Worm (Caenorhabditis elegans) whole organism, midembryonic: ENCODE measurements around the gene C50F7.6.
A peak's percentile ranks its signal among the peaks of the same experiment; 100 is the strongest.

Experiments
- T22C8.4 ChIP-seq: fragments of 200-800 bp; sonication (Bioruptor generic); IDR thresholded peaks from 2 replicates; pipeline ENCODE4 v1.3.6; 2022; ENCODE audit warnings: missing genetic modification characterization, missing compliant biosample characterization
- cog-1 ChIP-seq: sonication (generic microtip); optimal IDR thresholded peaks from 2 replicates; lab custom pipeline; 2016; ENCODE audit warnings: missing genetic modification characterization, missing compliant biosample characterization
- flt-1 ChIP-seq: fragments of 200-800 bp; sonication (Bioruptor generic); IDR thresholded peaks from 2 replicates; pipeline ENCODE4 v1.3.6; 2022; ENCODE audit warnings: missing genetic modification characterization, missing compliant biosample characterization
- klf-2 ChIP-seq: fragments of 200-800 bp; sonication (Bioruptor generic); conservative IDR thresholded peaks from 2 replicates; pipeline ENCODE4 v1.3.6; 2022; ENCODE audit warnings: missing genetic modification reagents, missing genetic modification characterization, missing compliant biosample characterization
- med-1 ChIP-seq: sonication (generic microtip); optimal IDR thresholded peaks from 2 replicates; lab custom pipeline; 2017; ENCODE audit warnings: missing genetic modification characterization, mild to moderate bottlenecking, missing compliant biosample characterization, antibody characterized with exemption, missing genetic modification reagents; ENCODE audit not compliant: insufficient read depth
- ref-1 ChIP-seq: fragments of 200-800 bp; sonication (Bioruptor generic); conservative IDR thresholded peaks from 2 replicates; pipeline ENCODE4 v1.3.6; 2022; ENCODE audit warnings: missing genetic modification reagents, missing genetic modification characterization, missing compliant biosample characterization
- tab-1 ChIP-seq: fragments of 200-800 bp; sonication (Bioruptor generic); IDR thresholded peaks from 2 replicates; pipeline ENCODE4 v1.3.6; 2022; ENCODE audit warnings: missing genetic modification characterization, missing compliant biosample characterization
- ztf-23 ChIP-seq: fragments of 200-800 bp; sonication (Bioruptor generic); IDR thresholded peaks from 2 replicates; pipeline ENCODE4 v1.3.6; 2022; ENCODE audit warnings: missing genetic modification reagents, missing genetic modification characterization, missing compliant biosample characterization
- ztf-29 ChIP-seq: fragments of 200-800 bp; sonication (Bioruptor generic); IDR thresholded peaks from 2 replicates; pipeline ENCODE4 v1.3.6; 2022; ENCODE audit warnings: missing genetic modification reagents, missing genetic modification characterization, missing compliant biosample characterization

C50F7.6 gene

ce11 chrIV:7726325-7726724 lies 3.3 kb upstream of the C50F7.6 start, which contains the start of gene C50F7.5:
Gene C50F7.5, plus strand, starts transcription at chrIV:7726719.
- TF ChIP-seq ref-1 (no peak), T22C8.4 (no peak), ztf-29 (GFP tag; lab: Robert Waterston, UW) (no peak), cog-1 (no peak), ztf-23 (no peak), med-1 (GFP tag; lab: Kevin White, UChicago) (no peak), klf-2 (no peak), tab-1 (GFP tag; lab: Robert Waterston, UW) (no peak), flt-1 (no peak)

- TF ChIP-seq tab-1 (GFP tag; lab: Robert Waterston, UW) (no peak), med-1 (GFP tag; lab: Kevin White, UChicago) (no peak), ztf-23 (no peak), flt-1 (no peak), ztf-29 (GFP tag; lab: Robert Waterston, UW) (no peak), T22C8.4 (no peak), ref-1 (no peak), klf-2 (no peak), cog-1 (no peak)
Observed at ce11 chrIV:7724912-7725311, 1.9 kb upstream of the C50F7.6 start.

- TF ChIP-seq ztf-29 (GFP tag; lab: Robert Waterston, UW) (no peak), ztf-23 (no peak)
Observed at ce11 chrIV:7723555-7723954, 556 bp upstream of the C50F7.6 start.

ce11 chrIV:7717916-7718315 lies 5.1 kb downstream of the C50F7.6 start, which contains the start of gene F33D4.6:
Gene F33D4.6, minus strand, starts transcription at chrIV:7718016.
- TF ChIP-seq ztf-29 (GFP tag; lab: Robert Waterston, UW), result no peak
- no peak for TF ChIP-seq cog-1
- no peak for TF ChIP-seq klf-2
- TF ChIP-seq ztf-23, result no peak
- TF ChIP-seq T22C8.4, result no peak
- TF ChIP-seq ref-1, result no peak
- TF ChIP-seq flt-1, result no peak
- TF ChIP-seq med-1 (GFP tag; lab: Kevin White, UChicago), result no peak
- TF ChIP-seq tab-1 (GFP tag; lab: Robert Waterston, UW), result no peak

- TF ChIP-seq tab-1 (GFP tag; lab: Robert Waterston, UW), result no peak
Observed at ce11 chrIV:7712252-7712651, 10.7 kb downstream of the C50F7.6 start.

ce11 chrIV:7710824-7711223 lies 12.2 kb downstream of the C50F7.6 start, which contains the start of gene nhr-8:
Gene nhr-8, plus strand, starts transcription at chrIV:7710983.
- TF ChIP-seq cog-1 (no peak), ztf-23 (no peak), tab-1 (GFP tag; lab: Robert Waterston, UW) (no peak), klf-2 (no peak), T22C8.4 (no peak), ref-1 (no peak), ztf-29 (GFP tag; lab: Robert Waterston, UW) (no peak), med-1 (GFP tag; lab: Kevin White, UChicago) (no peak), flt-1 (no peak)

- TF ChIP-seq cog-1 (peak; percentile 3), klf-2 (no peak)
Observed at ce11 chrIV:7709701-7710100, 13.3 kb downstream of the C50F7.6 start, which contains the start of the genes mrpl-1, emc-6 and mrps-24. Gene mrpl-1, minus strand, starts transcription at chrIV:7709701. Gene emc-6, minus strand, starts transcription at chrIV:7709736. Gene mrps-24, plus strand, starts transcription at chrIV:7710045.

- TF ChIP-seq klf-2 (no peak), ztf-29 (GFP tag; lab: Robert Waterston, UW) (no peak), flt-1 (no peak), ztf-23 (no peak), med-1 (GFP tag; lab: Kevin White, UChicago) (no peak), T22C8.4 (no peak), cog-1 (no peak), ref-1 (no peak), tab-1 (GFP tag; lab: Robert Waterston, UW) (no peak)
Observed at ce11 chrIV:7706805-7707204, 16.2 kb downstream of the C50F7.6 start, which contains the start of gene F33D4.4. Gene F33D4.4, minus strand, starts transcription at chrIV:7706905.

- TF ChIP-seq cog-1 (no peak), flt-1 (no peak), tab-1 (GFP tag; lab: Robert Waterston, UW) (no peak), ztf-29 (GFP tag; lab: Robert Waterston, UW) (no peak), ztf-23 (no peak), ref-1 (no peak), klf-2 (no peak), med-1 (GFP tag; lab: Kevin White, UChicago) (no peak)
Observed at ce11 chrIV:7698320-7698719, 24.7 kb downstream of the C50F7.6 start, which contains the start of gene flp-13. Gene flp-13, minus strand, starts transcription at chrIV:7698420.

ce11 chrIV:7692451-7692850 lies 30.5 kb downstream of the C50F7.6 start:
- TF ChIP-seq ref-1, result no peak
- TF ChIP-seq tab-1 (GFP tag; lab: Robert Waterston, UW), result no peak
- no peak for TF ChIP-seq cog-1
- TF ChIP-seq med-1 (GFP tag; lab: Kevin White, UChicago), result no peak
- TF ChIP-seq ztf-29 (GFP tag; lab: Robert Waterston, UW), result no peak
- TF ChIP-seq flt-1, result no peak
- TF ChIP-seq klf-2, result no peak
- no peak for TF ChIP-seq T22C8.4
- TF ChIP-seq ztf-23, result no peak

ce11 chrIV:7689326-7689725 lies 33.7 kb downstream of the C50F7.6 start:
- TF ChIP-seq klf-2 (no peak), cog-1 (no peak)

- TF ChIP-seq ztf-29 (GFP tag; lab: Robert Waterston, UW), result no peak
- TF ChIP-seq cog-1, result no peak
- TF ChIP-seq med-1 (GFP tag; lab: Kevin White, UChicago), result no peak
- TF ChIP-seq ztf-23, result no peak
- no peak for TF ChIP-seq ref-1
- no peak for TF ChIP-seq tab-1 (GFP tag; lab: Robert Waterston, UW)
- TF ChIP-seq T22C8.4, result no peak
- TF ChIP-seq klf-2, result no peak
- TF ChIP-seq flt-1, result no peak
Observed at ce11 chrIV:7679120-7679519, 43.9 kb downstream of the C50F7.6 start.
